Fruit fly (Drosophila melanogaster) whole organism, embryonic: Measurements from ENCODE around the gene Tsp5D.

Experiments used
- ATbp ChIP-seq: fragments of 200-800 bp; sonication (Bioruptor generic); optimal IDR thresholded peaks from 2 replicates; lab custom pipeline; 2017; ENCODE audit warnings: missing biosample characterization, mild to moderate bottlenecking, missing genetic modification characterization, missing genetic modification reagents
- Abd-B ChIP-seq: fragments of 200-800 bp; sonication (Bioruptor generic); optimal IDR thresholded peaks from 2 replicates; lab custom pipeline; 2018; ENCODE audit warnings: missing biosample characterization, mild to moderate bottlenecking, missing genetic modification characterization, moderate library complexity
- CG10209 ChIP-seq: fragments of 200-800 bp; sonication (Bioruptor generic); optimal IDR thresholded peaks from 3 replicates; lab custom pipeline; 2017; ENCODE audit warnings: missing biosample characterization, mild to moderate bottlenecking, missing genetic modification characterization, missing genetic modification reagents
- CG12071 ChIP-seq: fragments of 200-800 bp; sonication (Bioruptor generic); optimal IDR thresholded peaks from 3 replicates; lab custom pipeline; 2018; ENCODE audit warnings: missing biosample characterization, mild to moderate bottlenecking, missing genetic modification characterization
- CG12219 ChIP-seq: fragments of 200-800 bp; sonication (Bioruptor generic); optimal IDR thresholded peaks from 3 replicates; lab custom pipeline; 2018; ENCODE audit warnings: missing biosample characterization, mild to moderate bottlenecking, missing genetic modification characterization
- CG14710 ChIP-seq: fragments of 200-800 bp; sonication (Bioruptor generic); optimal IDR thresholded peaks from 3 replicates; lab custom pipeline; 2019; ENCODE audit warnings: missing biosample characterization, mild to moderate bottlenecking, missing genetic modification characterization, moderate library complexity
- CG14965 ChIP-seq: fragments of 200-800 bp; sonication (Bioruptor generic); optimal IDR thresholded peaks from 2 replicates; lab custom pipeline; 2016; ENCODE audit warnings: missing biosample characterization, missing genetic modification characterization, borderline replicate concordance
- CG15696 ChIP-seq: fragments of 200-800 bp; sonication (Bioruptor generic); optimal IDR thresholded peaks from 2 replicates; lab custom pipeline; 2019; ENCODE audit warnings: missing biosample characterization, mild to moderate bottlenecking, missing genetic modification characterization, moderate library complexity
- CG16815 ChIP-seq: fragments of 200-800 bp; sonication (Bioruptor generic); optimal IDR thresholded peaks from 3 replicates; lab custom pipeline; 2017; ENCODE audit warnings: missing biosample characterization, mild to moderate bottlenecking, missing genetic modification characterization
- CG17361 ChIP-seq: fragments of 200-800 bp; sonication (Bioruptor generic); IDR thresholded peaks from 3 replicates; pipeline ENCODE4 v1.3.6; 2022; ENCODE audit warnings: missing biosample characterization, missing genetic modification characterization
- CG17568 ChIP-seq: fragments of 200-800 bp; sonication (Bioruptor generic); optimal IDR thresholded peaks from 2 replicates; lab custom pipeline; 2018; ENCODE audit warnings: missing biosample characterization, mild to moderate bottlenecking, missing genetic modification characterization, moderate library complexity
- CG1792 ChIP-seq: fragments of 200-800 bp; sonication (Bioruptor generic); optimal IDR thresholded peaks from 2 replicates; lab custom pipeline; 2016; ENCODE audit warnings: missing biosample characterization, missing genetic modification characterization
- CG2116 ChIP-seq: fragments of 200-800 bp; sonication (Bioruptor generic); optimal IDR thresholded peaks from 3 replicates; lab custom pipeline; 2018; ENCODE audit warnings: missing biosample characterization, mild to moderate bottlenecking, missing genetic modification characterization
- CG2875 ChIP-seq: fragments of 200-800 bp; sonication (Bioruptor generic); optimal IDR thresholded peaks from 2 replicates; lab custom pipeline; 2017; ENCODE audit warnings: missing biosample characterization, mild to moderate bottlenecking, missing genetic modification characterization, missing genetic modification reagents
- CG31365 ChIP-seq: fragments of 200-800 bp; sonication (Bioruptor generic); optimal IDR thresholded peaks from 2 replicates; lab custom pipeline; 2018; ENCODE audit warnings: missing biosample characterization, mild to moderate bottlenecking, missing genetic modification characterization
- CG4424 ChIP-seq: fragments of 200-800 bp; sonication (Bioruptor generic); optimal IDR thresholded peaks from 3 replicates; lab custom pipeline; 2016; ENCODE audit warnings: missing biosample characterization, missing genetic modification characterization
- CG8089 ChIP-seq: fragments of 200-800 bp; sonication (Bioruptor generic); optimal IDR thresholded peaks from 3 replicates; lab custom pipeline; 2016; ENCODE audit warnings: missing biosample characterization, missing genetic modification characterization
- CG8281 ChIP-seq: fragments of 200-800 bp; sonication (Bioruptor generic); optimal IDR thresholded peaks from 2 replicates; lab custom pipeline; 2018; ENCODE audit warnings: missing biosample characterization, mild to moderate bottlenecking, missing genetic modification characterization, moderate library complexity
- CG8944 ChIP-seq: fragments of 200-800 bp; sonication (Bioruptor generic); optimal IDR thresholded peaks from 3 replicates; lab custom pipeline; 2016; ENCODE audit warnings: missing biosample characterization, missing genetic modification characterization
- CTCF ChIP-seq: fragments of 200-800 bp; sonication (Bioruptor generic); optimal IDR thresholded peaks from 2 replicates; lab custom pipeline; 2017; ENCODE audit warnings: missing biosample characterization, mild to moderate bottlenecking, missing genetic modification characterization, moderate library complexity
- Dbx ChIP-seq: fragments of 200-800 bp; sonication (Bioruptor generic); IDR thresholded peaks from 3 replicates; pipeline ENCODE4 v1.3.6; 2022; ENCODE audit warnings: missing biosample characterization, missing genetic modification characterization
- Dfd ChIP-seq, 2 experiments: fragments of >200 bp; optimal IDR thresholded peaks; 2 replicates each; lab custom pipeline; 2017; ENCODE audit warnings: missing biosample characterization in 2 of 2, missing genetic modification characterization in 2 of 2
- Hmr ChIP-seq: fragments of 200-800 bp; sonication (Bioruptor generic); optimal IDR thresholded peaks from 3 replicates; lab custom pipeline; 2017; ENCODE audit warnings: mild to moderate bottlenecking, missing biosample characterization, missing genetic modification reagents, missing genetic modification characterization
- Hr51 ChIP-seq, 2 experiments: fragments of 200-800 bp; sonication (Bioruptor generic); optimal IDR thresholded peaks; 2 replicates in 1 of 2; 3 replicates in 1 of 2; lab custom pipeline; 2016 to 2018; ENCODE audit warnings: missing biosample characterization in 2 of 2, missing genetic modification characterization in 2 of 2, mild to moderate bottlenecking in 1 of 2, moderate library complexity in 1 of 2
- Jarid2 ChIP-seq: fragments of 200-800 bp; sonication (Bioruptor generic); optimal IDR thresholded peaks from 3 replicates; lab custom pipeline; 2017; ENCODE audit warnings: mild to moderate bottlenecking, missing biosample characterization, missing genetic modification reagents, missing genetic modification characterization
- Opbp ChIP-seq: fragments of 200-800 bp; sonication (Bioruptor generic); IDR thresholded peaks from 3 replicates; pipeline ENCODE4 v1.3.6; 2022; ENCODE audit warnings: missing biosample characterization, missing genetic modification characterization; ENCODE audit not compliant: partially characterized antibody
- Scr ChIP-seq: fragments of 200-800 bp; sonication (Bioruptor generic); IDR thresholded peaks from 2 replicates; pipeline ENCODE4 v1.3.6; 2022; ENCODE audit warnings: missing biosample characterization, missing genetic modification characterization; ENCODE audit not compliant: partially characterized antibody
- Sry-δ ChIP-seq: fragments of 200-800 bp; sonication (Bioruptor generic); optimal IDR thresholded peaks from 2 replicates; lab custom pipeline; 2016; ENCODE audit warnings: missing biosample characterization, missing genetic modification characterization
- Usf ChIP-seq: fragments of 200-800 bp; sonication (Bioruptor generic); optimal IDR thresholded peaks from 2 replicates; lab custom pipeline; 2017; ENCODE audit warnings: missing genotype, missing biosample characterization, missing genetic modification characterization
- cg ChIP-seq: fragments of 200-800 bp; sonication (Bioruptor generic); optimal IDR thresholded peaks from 3 replicates; lab custom pipeline; 2019; ENCODE audit warnings: missing biosample characterization, mild to moderate bottlenecking, missing genetic modification characterization, moderate library complexity
- chif ChIP-seq, 2 experiments: fragments of 200-800 bp; sonication (Bioruptor generic); optimal IDR thresholded peaks; 3 replicates each; lab custom pipeline; 2016; ENCODE audit warnings: missing biosample characterization in 2 of 2, missing genetic modification characterization in 2 of 2
- croc ChIP-seq: fragments of 200-800 bp; sonication (Bioruptor generic); conservative IDR thresholded peaks from 3 replicates; pipeline ENCODE4 v1.3.6; 2022; ENCODE audit warnings: missing biosample characterization, missing genetic modification characterization
- dati ChIP-seq: fragments of 200-800 bp; sonication (Bioruptor generic); IDR thresholded peaks from 2 replicates; pipeline ENCODE4 v1.3.6; 2022; ENCODE audit warnings: missing biosample characterization, missing genetic modification characterization
- disco-r ChIP-seq: fragments of 200-800 bp; sonication (Bioruptor generic); optimal IDR thresholded peaks from 2 replicates; lab custom pipeline; 2016; ENCODE audit warnings: missing biosample characterization, missing genetic modification characterization
- fd102C ChIP-seq: fragments of 200-800 bp; sonication (Bioruptor generic); optimal IDR thresholded peaks from 2 replicates; lab custom pipeline; 2018; ENCODE audit warnings: missing biosample characterization, mild to moderate bottlenecking, missing genetic modification characterization, moderate library complexity
- lab ChIP-seq: fragments of 200-800 bp; sonication (Bioruptor generic); optimal IDR thresholded peaks from 3 replicates; lab custom pipeline; 2017; ENCODE audit warnings: missing biosample characterization, missing genetic modification characterization, mild to moderate bottlenecking, moderate library complexity, missing genetic modification reagents
- lov ChIP-seq, 2 experiments: fragments of 200-800 bp in 1 of 2; fragments of >200 bp in 1 of 2; sonication (Bioruptor generic) in 1 of 2; IDR thresholded peaks in 1 of 2; optimal IDR thresholded peaks in 1 of 2; 2 replicates in 1 of 2; 3 replicates in 1 of 2; pipeline versions ENCODE4 v1.3.6 to Lab custom; 2017 to 2022; ENCODE audit warnings: missing biosample characterization in 1 of 2, missing genetic modification characterization in 1 of 2
- maf-S ChIP-seq: fragments of 200-800 bp; sonication (Bioruptor generic); optimal IDR thresholded peaks from 2 replicates; lab custom pipeline; 2016; ENCODE audit warnings: missing biosample characterization, missing genetic modification characterization
- nau ChIP-seq: fragments of 200-800 bp; sonication (Bioruptor generic); optimal IDR thresholded peaks from 3 replicates; lab custom pipeline; 2017; ENCODE audit warnings: missing biosample characterization, mild to moderate bottlenecking, missing genetic modification characterization, missing genetic modification reagents
- nom ChIP-seq: fragments of 200-800 bp; sonication (Bioruptor generic); optimal IDR thresholded peaks from 2 replicates; lab custom pipeline; 2017; ENCODE audit warnings: missing biosample characterization, missing genetic modification characterization, mild to moderate bottlenecking, moderate library complexity, missing genetic modification reagents
- pfk ChIP-seq: fragments of 200-800 bp; sonication (Bioruptor generic); optimal IDR thresholded peaks from 2 replicates; lab custom pipeline; 2018; ENCODE audit warnings: missing biosample characterization, mild to moderate bottlenecking, missing genetic modification characterization, moderate library complexity
- sd ChIP-seq: fragments of 200-800 bp; sonication (Bioruptor generic); optimal IDR thresholded peaks from 3 replicates; lab custom pipeline; 2018; ENCODE audit warnings: missing biosample characterization, mild to moderate bottlenecking, missing genetic modification characterization, moderate library complexity
- shn ChIP-seq: fragments of 200-800 bp; sonication (Bioruptor generic); optimal IDR thresholded peaks from 3 replicates; lab custom pipeline; 2016; ENCODE audit warnings: missing biosample characterization, missing genetic modification characterization
- ssp ChIP-seq: fragments of 200-800 bp; sonication (Bioruptor generic); IDR thresholded peaks from 2 replicates; pipeline ENCODE4 v1.3.6; 2022; ENCODE audit warnings: missing biosample characterization, missing genetic modification characterization
- stwl ChIP-seq: fragments of 200-800 bp; sonication (Bioruptor generic); optimal IDR thresholded peaks from 3 replicates; lab custom pipeline; 2018; ENCODE audit warnings: missing biosample characterization, mild to moderate bottlenecking, missing genetic modification characterization, moderate library complexity
- tap ChIP-seq: fragments of 200-800 bp; optimal IDR thresholded peaks from 3 replicates; lab custom pipeline; 2019; ENCODE audit warnings: missing biosample characterization, mild to moderate bottlenecking, missing genetic modification characterization, moderate library complexity
- trem ChIP-seq: fragments of 200-800 bp; optimal IDR thresholded peaks from 3 replicates; lab custom pipeline; 2019; ENCODE audit warnings: missing biosample characterization, mild to moderate bottlenecking, missing genetic modification characterization, moderate library complexity
- yki ChIP-seq: fragments of >200 bp; optimal IDR thresholded peaks from 3 replicates; lab custom pipeline; 2018
- zfh2 ChIP-seq: fragments of 200-800 bp; sonication (Bioruptor generic); optimal IDR thresholded peaks from 2 replicates; lab custom pipeline; 2016; ENCODE audit warnings: missing biosample characterization, missing genetic modification characterization

Tsp5D gene

dm6 chrX:6104724-6105123 lies 30.1 kb upstream of the Tsp5D start:
- TF ChIP-seq CG10209 (no peak), fd102C (GFP tag; lab: Kevin White, UChicago) (no peak), Sry-δ (GFP tag; lab: Kevin White, UChicago) (no peak), CG14965 (GFP tag; lab: Kevin White, UChicago) (no peak), CG8944 (GFP tag; lab: Kevin White, UChicago) (no peak), Jarid2 (GFP tag; lab: Kevin White, UChicago) (no peak), Dfd (GFP tag; optimal IDR thresholded peaks at IDR 0.05; lab: Kevin White, UChicago) (peak in 1 of 2 experiments; percentile 18), Hmr (no peak), CTCF (peak; percentile 57), CG2116 (peak; percentile 43), maf-S (GFP tag; lab: Kevin White, UChicago) (no peak), Usf (GFP tag; lab: Kevin White, UChicago) (no peak), croc (GFP tag; lab: Robert Waterston, UW) (no peak), CG1792 (no peak), Hr51 (GFP tag; optimal IDR thresholded peaks at IDR 0.05; lab: Kevin White, UChicago) (no peak), stwl (tag; lab: Kevin White, UChicago) (peak; percentile 63), cg (GFP tag; lab: Kevin White, UChicago) (peak; percentile 58), pfk (no peak), CG2875 (no peak), lab (GFP tag; lab: Kevin White, UChicago) (no peak), ssp (no peak), CG8281 (tag; lab: Kevin White, UChicago) (no peak), CG31365 (tag; lab: Kevin White, UChicago) (peak; percentile 93)

- TF ChIP-seq Abd-B (GFP tag; lab: Kevin White, UChicago) (peak; percentile 54), Opbp (0 out of 3 replicates have a peak, but pooled peaks have one; percentile 28), CG12071 (GFP tag; lab: Kevin White, UChicago) (peak; percentile 82), pfk (no peak), CG14710 (peak; percentile 44), trem (peak; percentile 51), zfh2 (GFP tag; lab: Kevin White, UChicago) (peak; percentile 59), CG16815 (peak; percentile 55), ATbp (GFP tag; lab: Kevin White, UChicago) (peak; percentile 87), fd102C (GFP tag; lab: Kevin White, UChicago) (no peak), Dbx (peak; percentile 83), sd (tag; lab: Kevin White, UChicago) (no peak), nau (peak; percentile 67), CG2875 (peak; percentile 74), CG8089 (peak; percentile 69), disco-r (GFP tag; lab: Kevin White, UChicago) (peak; percentile 63), CG4424 (GFP tag; lab: Kevin White, UChicago) (peak; percentile 83), Scr (GFP tag; lab: Robert Waterston, UW) (peak; percentile 31; the same call in 1 of the 2 replicates), CG15696 (tag; lab: Kevin White, UChicago) (no peak), CG12219 (GFP tag; lab: Kevin White, UChicago) (peak; percentile 76), chif (GFP tag; optimal IDR thresholded peaks at IDR 0.05; lab: Kevin White, UChicago) (peak; percentile 76 to 78), nom (no peak), lov (optimal IDR thresholded peaks at IDR 0.05; lab: Kevin White, UChicago) (no peak), lov (GFP tag; IDR thresholded peaks at IDR 0.05; lab: Robert Waterston, UW) (peak; percentile 85; the same call in 2 of the 3 replicates), shn (peak; percentile 70), CG17361 (GFP tag; lab: Robert Waterston, UW) (peak; percentile 83), CG17568 (GFP tag; lab: Kevin White, UChicago) (no peak), dati (GFP tag; lab: Robert Waterston, UW) (peak; percentile 72), Hr51 (GFP tag; optimal IDR thresholded peaks at IDR 0.05; lab: Kevin White, UChicago) (peak; percentile 49 to 79), yki (no peak), tap (tag; lab: Kevin White, UChicago) (peak; percentile 65)
Measured at dm6 chrX:6097578-6097977, 22.9 kb upstream of the Tsp5D start.
